Fruit fly (Drosophila melanogaster): ENCODE data around the gene CG15483.

CG15483 gene

DNA sequence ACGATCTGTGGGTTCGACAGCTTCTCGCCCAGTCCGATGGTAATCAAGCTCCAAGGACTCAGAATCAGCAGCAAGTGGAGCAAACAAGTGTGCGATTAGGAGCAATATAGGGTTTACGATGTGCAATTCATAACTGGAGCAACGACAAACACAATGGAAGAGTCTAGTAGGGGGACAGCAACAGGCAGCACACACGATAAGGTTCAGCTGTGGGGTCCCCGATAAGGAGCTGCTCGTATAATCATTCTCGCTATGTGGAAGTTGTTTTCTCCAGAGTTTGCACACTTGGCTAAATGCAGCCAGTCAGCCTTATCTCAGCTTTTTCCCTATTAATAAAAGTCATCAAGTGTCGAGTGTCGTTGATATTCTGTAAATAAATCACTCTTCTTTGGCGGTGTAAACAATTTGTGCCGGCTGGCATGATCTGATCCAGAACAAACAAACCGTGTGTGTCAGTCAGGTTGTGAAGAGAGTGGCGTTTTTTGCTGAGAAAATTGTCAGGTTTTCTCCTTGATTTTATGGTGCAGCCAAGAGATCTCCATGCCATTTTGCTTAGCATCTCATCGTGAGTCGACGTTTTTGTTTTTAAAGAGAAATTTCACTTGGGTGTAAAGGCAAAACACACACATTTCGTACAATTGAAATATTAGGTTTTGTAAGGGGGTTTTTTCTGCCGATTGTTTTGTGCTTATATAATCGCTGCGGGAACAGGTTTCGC lies 41.8 kb downstream of the CG15483 start:
- TF ChIP-seq svp (GFP tag) (peak; percentile 95), CG16779 (tag; optimal IDR thresholded peaks at IDR 0.05) (peak; percentile 14), eg (GFP tag; IDR thresholded peaks at IDR 0.05) (0 out of 3 replicates have a peak, but pooled peaks have one; percentile 27), Sox14 (GFP tag; optimal IDR thresholded peaks at IDR 0.05) (peak; percentile 31), CG6808 (GFP tag; optimal IDR thresholded peaks at IDR 0.05) (peak; percentile 18), CG10631 (GFP tag; optimal IDR thresholded peaks at IDR 0.05) (no peak), CG1621 (tag; optimal IDR thresholded peaks at IDR 0.05) (no peak), fkh (GFP tag; optimal IDR thresholded peaks at IDR 0.05) (peak; percentile 50), CG8319 (GFP tag; optimal IDR thresholded peaks at IDR 0.05) (no peak), CG6163 (GFP tag; IDR thresholded peaks at IDR 0.05) (0 out of 3 replicates have a peak, but pooled peaks have one; percentile 41), CG7368 (GFP tag; optimal IDR thresholded peaks at IDR 0.05) (no peak), Blimp-1 (GFP tag; optimal IDR thresholded peaks at IDR 0.05) (no peak), OdsH (GFP tag; optimal IDR thresholded peaks at IDR 0.05) (no peak), Hr38 (GFP tag; optimal IDR thresholded peaks at IDR 0.05) (no peak), Eip78C (GFP tag) (peak; percentile 72), CG34406 (GFP tag; optimal IDR thresholded peaks at IDR 0.05) (no peak), vri (GFP tag; optimal IDR thresholded peaks at IDR 0.05) (peak; percentile 82)

DNA sequence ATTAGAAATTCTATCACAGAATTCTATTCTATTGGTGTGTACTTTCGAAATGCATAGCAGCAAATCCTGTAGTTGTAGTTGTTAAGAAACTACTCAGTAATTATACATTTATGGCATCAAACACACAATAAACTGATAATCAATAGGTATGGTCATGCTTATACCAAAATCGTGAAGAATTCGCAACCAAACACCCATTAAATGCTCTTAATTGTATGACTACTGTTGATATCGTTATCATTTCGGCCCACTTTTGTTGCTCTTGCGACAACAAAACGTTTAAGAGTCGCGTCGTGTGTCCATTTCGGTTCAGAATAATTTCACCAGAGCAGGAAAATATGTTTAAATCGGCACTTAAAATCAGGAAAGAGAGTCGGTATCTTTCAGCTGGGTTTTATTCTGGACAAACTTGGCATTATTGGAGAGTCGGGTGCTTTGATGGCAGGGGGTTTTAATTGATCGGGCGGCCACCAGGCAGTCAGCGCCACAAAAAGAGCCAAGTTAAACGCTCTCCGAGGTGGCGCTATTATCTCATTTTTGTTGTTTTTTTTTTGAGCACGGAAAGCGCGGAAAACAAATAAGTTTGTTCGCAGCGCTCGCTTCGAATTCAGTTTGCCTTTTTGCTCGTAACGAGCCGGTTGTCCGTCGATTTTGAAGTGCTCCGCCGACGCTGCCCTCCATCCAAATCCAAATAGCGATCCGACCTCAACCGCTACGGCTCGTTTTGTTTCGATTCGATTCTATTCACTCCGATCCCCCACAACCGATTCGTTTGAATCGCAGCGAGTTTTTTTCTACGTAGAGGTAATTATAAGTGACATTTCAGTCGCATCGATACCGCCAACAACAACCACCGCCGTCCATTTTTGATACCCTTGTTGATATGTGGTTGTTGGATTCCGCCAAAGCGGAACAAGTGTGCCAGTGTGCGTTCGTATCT lies 42.9 kb downstream of the CG15483 start, which contains the start of gene MRP:
Gene MRP (plus strand): TSS at position 609 of the 940 bp plus-strand sequence.
- TF ChIP-seq CG8632 (GFP tag; optimal IDR thresholded peaks at IDR 0.05) (no peak), CG15336 (GFP tag; IDR thresholded peaks at IDR 0.05) (0 out of 2 replicates have a peak, but pooled peaks have one; percentile 6), vri (GFP tag; optimal IDR thresholded peaks at IDR 0.05) (peak; percentile 23), CG3919 (GFP tag; optimal IDR thresholded peaks at IDR 0.05) (no peak), CG6276 (GFP tag; optimal IDR thresholded peaks at IDR 0.05) (no peak), Hr4 (GFP tag; optimal IDR thresholded peaks at IDR 0.05) (no peak), CG31627 (GFP tag; optimal IDR thresholded peaks at IDR 0.05) (no peak), eg (GFP tag; IDR thresholded peaks at IDR 0.05) (no peak; the same call in 2 of the 3 replicates), fkh (GFP tag; optimal IDR thresholded peaks at IDR 0.05) (peak; percentile 64), Eip93F (GFP tag; optimal IDR thresholded peaks at IDR 0.05) (no peak), CG8119 (GFP tag; IDR thresholded peaks at IDR 0.05) (0 out of 3 replicates have a peak, but pooled peaks have one; percentile 34), CG7368 (GFP tag; optimal IDR thresholded peaks at IDR 0.05) (no peak), CG34406 (GFP tag; optimal IDR thresholded peaks at IDR 0.05) (no peak)

DNA sequence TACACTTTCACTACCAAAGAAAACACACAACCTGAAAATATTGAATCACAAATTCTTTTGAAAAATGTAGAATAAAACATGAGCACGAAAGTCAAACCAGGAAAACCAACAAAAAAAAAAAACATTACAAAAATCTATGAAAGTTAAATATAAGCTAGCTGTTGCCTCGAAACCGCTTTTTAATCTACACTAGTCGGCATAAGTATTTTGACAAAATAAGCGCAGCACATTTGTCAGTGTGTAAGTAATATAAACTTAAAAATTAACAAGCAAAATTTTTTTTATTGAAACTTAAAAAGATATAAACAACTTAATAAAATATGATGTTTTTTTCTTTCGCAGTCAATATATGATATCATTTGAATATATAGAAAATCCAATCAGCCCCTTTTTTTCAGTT lies 48.8 kb downstream of the CG15483 start, which contains the start of gene CG5787:
Gene CG5787 (minus strand): TSS at position 101 of the 400 bp plus-strand sequence.
- no peak for TF ChIP-seq Eip93F (GFP tag; optimal IDR thresholded peaks at IDR 0.05)

DNA sequence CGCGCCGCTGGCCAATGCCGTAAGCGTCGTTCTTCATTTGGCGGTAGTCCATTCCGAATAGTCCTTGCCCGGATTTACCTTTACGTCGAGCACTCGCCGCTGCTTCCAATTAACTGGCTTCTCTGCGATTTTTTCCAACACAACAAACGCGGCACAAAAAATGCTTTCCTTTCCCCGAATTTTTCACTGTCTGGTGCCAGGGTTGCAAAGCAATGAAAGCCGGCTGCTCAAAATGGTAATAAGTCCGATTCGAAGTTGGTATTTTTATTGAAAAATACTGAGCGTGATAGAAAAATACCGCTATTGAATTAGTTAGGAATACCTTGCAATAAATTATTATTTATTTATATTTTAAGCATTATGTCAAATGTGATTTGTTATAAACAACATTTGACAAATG lies 49.4 kb downstream of the CG15483 start:
- TF ChIP-seq esn (GFP tag; optimal IDR thresholded peaks at IDR 0.05) (peak; percentile 7), CG6163 (GFP tag; IDR thresholded peaks at IDR 0.05) (no peak)
